Fruit fly (Drosophila melanogaster) whole organism, embryonic: Measurements from ENCODE around the gene GAPsec.

Experiments
- Abd-B ChIP-seq: fragments of 200-800 bp; sonication (Bioruptor generic); optimal IDR thresholded peaks from 2 replicates; lab custom pipeline; 2018; ENCODE audit warnings: missing biosample characterization, mild to moderate bottlenecking, missing genetic modification characterization, moderate library complexity
- Awh ChIP-seq: fragments of 200-800 bp; sonication (Bioruptor generic); IDR thresholded peaks from 2 replicates; pipeline ENCODE4, ENCODE4 v1.3.6; 2022; ENCODE audit warnings: missing biosample characterization, missing genetic modification characterization
- BEAF-32 ChIP-seq: fragments of 200-800 bp; sonication (Bioruptor generic); optimal IDR thresholded peaks from 3 replicates; lab custom pipeline; 2017; ENCODE audit warnings: missing biosample characterization, missing genetic modification characterization, mild to moderate bottlenecking, moderate library complexity, missing genetic modification reagents
- CG10147 ChIP-seq: fragments of 200-800 bp; sonication (Bioruptor generic); optimal IDR thresholded peaks from 2 replicates; lab custom pipeline; 2019; ENCODE audit warnings: missing biosample characterization, mild to moderate bottlenecking, missing genetic modification characterization, moderate library complexity
- CG10209 ChIP-seq: fragments of 200-800 bp; sonication (Bioruptor generic); optimal IDR thresholded peaks from 3 replicates; lab custom pipeline; 2017; ENCODE audit warnings: missing biosample characterization, mild to moderate bottlenecking, missing genetic modification characterization, missing genetic modification reagents
- CG11723 ChIP-seq: fragments of 200-800 bp; sonication (Bioruptor generic); optimal IDR thresholded peaks from 2 replicates; lab custom pipeline; 2017; ENCODE audit warnings: missing biosample characterization, mild to moderate bottlenecking, missing genetic modification characterization
- CG12299 ChIP-seq: fragments of 200-800 bp; sonication (Bioruptor generic); optimal IDR thresholded peaks from 2 replicates; lab custom pipeline; 2018; ENCODE audit warnings: missing biosample characterization, mild to moderate bottlenecking, missing genetic modification characterization
- CG12391 ChIP-seq: fragments of 200-800 bp; sonication (Bioruptor generic); optimal IDR thresholded peaks from 3 replicates; lab custom pipeline; 2018; ENCODE audit warnings: missing biosample characterization, mild to moderate bottlenecking, missing genetic modification characterization, moderate library complexity
- CG12769 ChIP-seq: fragments of 200-800 bp; sonication (Bioruptor generic); optimal IDR thresholded peaks from 2 replicates; lab custom pipeline; 2019; ENCODE audit warnings: missing biosample characterization, mild to moderate bottlenecking, missing genetic modification characterization, moderate library complexity
- CG14667 ChIP-seq: fragments of 200-800 bp; sonication (Bioruptor generic); IDR thresholded peaks from 2 replicates; pipeline ENCODE4 v1.3.6; 2022; ENCODE audit warnings: missing biosample characterization, missing genetic modification characterization
- CG15073 ChIP-seq: fragments of 200-800 bp; sonication (Bioruptor generic); optimal IDR thresholded peaks from 2 replicates; lab custom pipeline; 2016; ENCODE audit warnings: missing biosample characterization, missing genetic modification characterization
- CG16813 ChIP-seq: fragments of 200-800 bp; sonication (Bioruptor generic); IDR thresholded peaks from 3 replicates; pipeline ENCODE4 v1.3.6; 2022; ENCODE audit warnings: missing biosample characterization, missing genetic modification characterization; ENCODE audit not compliant: partially characterized antibody
- CG1832 ChIP-seq: fragments of 200-800 bp; sonication (Bioruptor generic); optimal IDR thresholded peaks from 2 replicates; lab custom pipeline; 2017; ENCODE audit warnings: missing biosample characterization, mild to moderate bottlenecking, missing genetic modification characterization, inconsistent platforms
- CG3163 ChIP-seq: fragments of 200-800 bp; sonication (Bioruptor generic); optimal IDR thresholded peaks from 3 replicates; lab custom pipeline; 2016; ENCODE audit warnings: missing biosample characterization, missing genetic modification characterization
- CG34224 ChIP-seq: fragments of 200-800 bp; sonication (Bioruptor generic); IDR thresholded peaks from 3 replicates; pipeline ENCODE4 v1.3.6; 2022; ENCODE audit warnings: missing biosample characterization, missing genetic modification characterization; ENCODE audit not compliant: partially characterized antibody
- CG34376 ChIP-seq: fragments of 200-800 bp; sonication (Bioruptor generic); optimal IDR thresholded peaks from 2 replicates; lab custom pipeline; 2018; ENCODE audit warnings: missing biosample characterization, mild to moderate bottlenecking, missing genetic modification characterization
- CG3847 ChIP-seq: fragments of 200-800 bp; sonication (Bioruptor generic); IDR thresholded peaks from 2 replicates; pipeline ENCODE4 v1.3.6; 2022; ENCODE audit warnings: missing biosample characterization, missing genetic modification characterization
- CG42726 ChIP-seq: fragments of 200-800 bp; sonication (Bioruptor generic); IDR thresholded peaks from 2 replicates; pipeline ENCODE4 v1.3.6; 2022; ENCODE audit warnings: missing biosample characterization, missing genetic modification characterization; ENCODE audit not compliant: partially characterized antibody
- CG4328 ChIP-seq: fragments of 200-800 bp; sonication (Bioruptor generic); optimal IDR thresholded peaks from 3 replicates; lab custom pipeline; 2017; ENCODE audit warnings: missing biosample characterization, missing genetic modification reagents, missing genetic modification characterization
- CG8388 ChIP-seq: fragments of 200-800 bp; sonication (Bioruptor generic); optimal IDR thresholded peaks from 2 replicates; lab custom pipeline; 2019; ENCODE audit warnings: missing biosample characterization, mild to moderate bottlenecking, missing genetic modification characterization, moderate library complexity
- Camta ChIP-seq: fragments of 200-800 bp; sonication (Bioruptor generic); optimal IDR thresholded peaks from 2 replicates; lab custom pipeline; 2016; ENCODE audit warnings: missing biosample characterization, missing genetic modification characterization
- Chrac-16 ChIP-seq: fragments of 200-800 bp; sonication (Bioruptor generic); optimal IDR thresholded peaks from 3 replicates; lab custom pipeline; 2016; ENCODE audit warnings: missing biosample characterization, missing genetic modification characterization
- Fer2 ChIP-seq: fragments of 200-800 bp; sonication (Bioruptor generic); optimal IDR thresholded peaks from 2 replicates; lab custom pipeline; 2018; ENCODE audit warnings: missing biosample characterization, mild to moderate bottlenecking, missing genetic modification characterization, moderate library complexity
- HmgZ ChIP-seq: fragments of 200-800 bp; sonication (Bioruptor generic); optimal IDR thresholded peaks from 2 replicates; lab custom pipeline; 2018; ENCODE audit warnings: missing biosample characterization, mild to moderate bottlenecking, missing genetic modification characterization
- Hsf ChIP-seq: fragments of 200-800 bp; sonication (Bioruptor generic); optimal IDR thresholded peaks from 3 replicates; lab custom pipeline; 2016; ENCODE audit warnings: missing biosample characterization, missing genetic modification characterization
- Lhr ChIP-seq: fragments of 200-800 bp; sonication (Bioruptor generic); optimal IDR thresholded peaks from 3 replicates; lab custom pipeline; 2017; ENCODE audit warnings: mild to moderate bottlenecking, missing biosample characterization, missing genetic modification reagents, missing genetic modification characterization
- Opbp ChIP-seq: fragments of 200-800 bp; sonication (Bioruptor generic); IDR thresholded peaks from 3 replicates; pipeline ENCODE4 v1.3.6; 2022; ENCODE audit warnings: missing biosample characterization, missing genetic modification characterization; ENCODE audit not compliant: partially characterized antibody
- Rx ChIP-seq: fragments of 200-800 bp; sonication (Bioruptor generic); IDR thresholded peaks from 2 replicates; pipeline ENCODE4 v1.3.6; 2022; ENCODE audit warnings: missing biosample characterization, missing genetic modification characterization
- Xbp1 ChIP-seq: fragments of 200-800 bp; sonication (Bioruptor generic); optimal IDR thresholded peaks from 3 replicates; lab custom pipeline; 2016; ENCODE audit warnings: missing biosample characterization, mild to moderate bottlenecking, missing genetic modification characterization
- bbx ChIP-seq: fragments of 200-800 bp; sonication (Bioruptor generic); IDR thresholded peaks from 2 replicates; pipeline ENCODE4 v1.3.6; 2022; ENCODE audit warnings: missing biosample characterization, missing genetic modification characterization; ENCODE audit not compliant: partially characterized antibody
- bowl ChIP-seq: fragments of 200-800 bp; sonication (Bioruptor generic); IDR thresholded peaks from 2 replicates; pipeline ENCODE4 v1.3.6; 2022; ENCODE audit warnings: missing biosample characterization, missing genetic modification characterization
- br ChIP-seq: fragments of >200 bp; optimal IDR thresholded peaks from 2 replicates; lab custom pipeline; 2017
- chn ChIP-seq: fragments of 200-800 bp; sonication (Bioruptor generic); optimal IDR thresholded peaks from 2 replicates; lab custom pipeline; 2016; ENCODE audit warnings: missing biosample characterization, missing genetic modification characterization
- dysf ChIP-seq: fragments of 200-800 bp; sonication (Bioruptor generic); IDR thresholded peaks from 3 replicates; pipeline ENCODE4 v1.3.6; 2022; ENCODE audit warnings: missing biosample characterization, missing genetic modification characterization
- knrl ChIP-seq: fragments of 200-800 bp; sonication (Bioruptor generic); IDR thresholded peaks from 3 replicates; pipeline ENCODE4 v1.3.6; 2022; ENCODE audit warnings: missing biosample characterization, missing genetic modification characterization; ENCODE audit not compliant: partially characterized antibody
- lbe ChIP-seq: fragments of 200-800 bp; sonication (Bioruptor generic); optimal IDR thresholded peaks from 2 replicates; lab custom pipeline; 2016; ENCODE audit warnings: missing biosample characterization, mild to moderate bottlenecking, missing genetic modification characterization
- maf-S ChIP-seq: fragments of 200-800 bp; sonication (Bioruptor generic); optimal IDR thresholded peaks from 2 replicates; lab custom pipeline; 2016; ENCODE audit warnings: missing biosample characterization, missing genetic modification characterization
- mam ChIP-seq: fragments of 200-800 bp; sonication (Bioruptor generic); optimal IDR thresholded peaks from 3 replicates; lab custom pipeline; 2016; ENCODE audit warnings: missing biosample characterization, missing genetic modification characterization
- nerfin-2 ChIP-seq: fragments of 200-800 bp; sonication (Bioruptor generic); IDR thresholded peaks from 2 replicates; pipeline ENCODE4 v1.3.6; 2022; ENCODE audit warnings: missing biosample characterization, missing genetic modification characterization; ENCODE audit not compliant: partially characterized antibody
- odd ChIP-seq: fragments of 200-800 bp; sonication (Bioruptor generic); optimal IDR thresholded peaks from 2 replicates; lab custom pipeline; 2017; ENCODE audit warnings: missing biosample characterization, mild to moderate bottlenecking, missing genetic modification characterization
- pita ChIP-seq: fragments of 200-800 bp; sonication (Bioruptor generic); optimal IDR thresholded peaks from 2 replicates; lab custom pipeline; 2017; ENCODE audit warnings: missing biosample characterization, mild to moderate bottlenecking, missing genetic modification characterization
- rib ChIP-seq: fragments of 200-800 bp; sonication (Bioruptor generic); IDR thresholded peaks from 2 replicates; pipeline ENCODE4 v1.3.6; 2022; ENCODE audit warnings: missing biosample characterization, missing genetic modification characterization
- row ChIP-seq: fragments of 200-800 bp; sonication (Bioruptor generic); IDR thresholded peaks from 3 replicates; pipeline ENCODE4 v1.3.6; 2022; ENCODE audit warnings: missing biosample characterization, missing genetic modification characterization
- schlank ChIP-seq: fragments of 200-800 bp; sonication (Bioruptor generic); optimal IDR thresholded peaks from 2 replicates; lab custom pipeline; 2018; ENCODE audit warnings: missing biosample characterization, mild to moderate bottlenecking, missing genetic modification characterization
- sim ChIP-seq: fragments of 200-800 bp; sonication (Bioruptor generic); IDR thresholded peaks from 2 replicates; pipeline ENCODE4 v1.3.6; 2022; ENCODE audit warnings: missing biosample characterization, missing genetic modification characterization
- sr ChIP-seq: fragments of 200-800 bp; sonication (Bioruptor generic); IDR thresholded peaks from 3 replicates; pipeline ENCODE4 v1.3.6; 2022; ENCODE audit warnings: missing biosample characterization, missing genetic modification characterization
- stc ChIP-seq: fragments of 200-800 bp; sonication (Bioruptor generic); IDR thresholded peaks from 2 replicates; pipeline ENCODE4 v1.3.6; 2022; ENCODE audit warnings: missing biosample characterization, missing genetic modification characterization
- stwl ChIP-seq: fragments of 200-800 bp; sonication (Bioruptor generic); optimal IDR thresholded peaks from 3 replicates; lab custom pipeline; 2018; ENCODE audit warnings: missing biosample characterization, mild to moderate bottlenecking, missing genetic modification characterization, moderate library complexity
- sug ChIP-seq: fragments of 200-800 bp; optimal IDR thresholded peaks from 2 replicates; lab custom pipeline; 2019; ENCODE audit warnings: missing biosample characterization, mild to moderate bottlenecking, missing genetic modification characterization, moderate library complexity
- trem ChIP-seq: fragments of 200-800 bp; optimal IDR thresholded peaks from 3 replicates; lab custom pipeline; 2019; ENCODE audit warnings: missing biosample characterization, mild to moderate bottlenecking, missing genetic modification characterization, moderate library complexity
- zen ChIP-seq: fragments of 200-800 bp; sonication (Bioruptor generic); optimal IDR thresholded peaks from 3 replicates; lab custom pipeline; 2018; ENCODE audit warnings: missing biosample characterization, mild to moderate bottlenecking, missing genetic modification characterization, moderate library complexity

Gene GAPsec

DNA sequence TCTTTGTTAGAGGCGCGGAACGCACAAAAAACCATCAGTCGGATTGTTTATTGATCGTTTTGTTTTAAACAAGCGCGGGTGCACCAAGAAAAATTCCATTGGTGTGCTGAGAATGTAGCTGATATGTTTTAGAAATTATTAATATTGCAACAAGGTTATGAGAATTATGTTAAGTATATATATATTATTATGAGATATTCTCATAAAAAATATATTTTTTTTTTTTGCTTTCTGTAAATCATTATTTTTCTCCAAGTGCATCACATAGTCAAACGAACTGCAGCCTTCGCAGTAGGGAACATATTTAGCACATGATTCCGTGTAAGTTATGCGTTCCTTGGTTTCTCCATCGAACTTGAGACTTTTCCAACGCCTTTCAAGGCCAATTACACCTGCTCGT is 5.3 kb upstream of the GAPsec start (continued):
- TF ChIP-seq CG11723 (no peak), Abd-B (no peak), CG14667 (peak; percentile 82), Hsf (GFP tag; lab: Kevin White, UChicago) (no peak), CG34376 (GFP tag; lab: Kevin White, UChicago) (no peak), maf-S (no peak), CG4328 (GFP tag; lab: Kevin White, UChicago) (peak; percentile 59), schlank (tag; lab: Kevin White, UChicago) (no peak), Lhr (GFP tag; lab: Kevin White, UChicago) (no peak), odd (GFP tag; lab: Kevin White, UChicago) (no peak), pita (no peak), Chrac-16 (GFP tag; lab: Kevin White, UChicago) (no peak), sr (GFP tag; lab: Robert Waterston, UW) (no peak), mam (no peak), sug (peak; percentile 29), bbx (GFP tag; lab: Robert Waterston, UW) (no peak), stc (GFP tag; lab: Robert Waterston, UW) (peak; percentile 82), CG1832 (GFP tag; lab: Kevin White, UChicago) (no peak), CG3847 (GFP tag; lab: Robert Waterston, UW) (peak; percentile 32; the same call in 1 of the 2 replicates), Fer2 (tag; lab: Kevin White, UChicago) (peak; percentile 42), zen (tag; lab: Kevin White, UChicago) (no peak), trem (tag; lab: Kevin White, UChicago) (peak; percentile 58), dysf (peak; percentile 88), Opbp (no peak), CG3163 (GFP tag; lab: Kevin White, UChicago) (no peak), CG10147 (GFP tag; lab: Kevin White, UChicago) (peak; percentile 66), sim (GFP tag; lab: Robert Waterston, UW) (no peak), BEAF-32 (no peak), CG42726 (GFP tag; lab: Robert Waterston, UW) (no peak), Xbp1 (GFP tag; lab: Kevin White, UChicago) (peak; percentile 50), Awh (GFP tag; lab: Robert Waterston, UW) (peak; percentile 77), CG15073 (GFP tag; lab: Kevin White, UChicago) (no peak), rib (GFP tag; lab: Robert Waterston, UW) (peak; percentile 58; the same call in 1 of the 2 replicates), stwl (no peak), nerfin-2 (GFP tag; lab: Robert Waterston, UW) (no peak), CG12391 (peak; percentile 63), bowl (no peak), knrl (no peak), lbe (GFP tag; lab: Kevin White, UChicago) (no peak), chn (no peak), br (lab: Kevin White, UChicago) (no peak), CG10209 (GFP tag; lab: Kevin White, UChicago) (peak; percentile 31), HmgZ (tag; lab: Kevin White, UChicago) (no peak), CG34224 (no peak), CG8388 (GFP tag; lab: Kevin White, UChicago) (peak; percentile 49), CG12769 (tag; lab: Kevin White, UChicago) (no peak), row (GFP tag; lab: Robert Waterston, UW) (peak; percentile 81), Camta (GFP tag; lab: Kevin White, UChicago) (no peak), CG12299 (tag; lab: Kevin White, UChicago) (no peak), Rx (GFP tag; lab: Robert Waterston, UW) (peak; percentile 47; the same call in 1 of the 2 replicates), CG16813 (GFP tag; lab: Robert Waterston, UW) (no peak)
